Worm (Caenorhabditis elegans) whole organism, late embryonic: ENCODE results near the gene K12H6.7.

Experiments used
- Y22D7AL.16 ChIP-seq: sonication (generic microtip); optimal IDR thresholded peaks from 2 replicates; lab custom pipeline; 2016; ENCODE audit warnings: missing genetic modification characterization, missing compliant biosample characterization
- ama-1 ChIP-seq: fragments of 150-350 bp; optimal IDR thresholded peaks from 2 replicates; lab custom pipeline; 2014
- elt-2 ChIP-seq: sonication (generic microtip); optimal IDR thresholded peaks from 2 replicates; lab custom pipeline; 2016; ENCODE audit warnings: missing genetic modification reagents, missing genetic modification characterization, missing compliant biosample characterization
- nhr-232 ChIP-seq: sonication (generic microtip); optimal IDR thresholded peaks from 2 replicates; lab custom pipeline; 2016; ENCODE audit warnings: missing genetic modification characterization, missing compliant biosample characterization
- pqm-1 ChIP-seq: sonication (generic microtip); optimal IDR thresholded peaks from 2 replicates; lab custom pipeline; 2016; ENCODE audit warnings: missing genetic modification characterization, missing compliant biosample characterization

- TF ChIP-seq Y22D7AL.16 (tag; lab: Kevin White, UChicago) (no peak), pqm-1 (tag; lab: Kevin White, UChicago) (no peak), ama-1 (no peak), elt-2 (tag; lab: Kevin White, UChicago) (no peak), nhr-232 (tag; lab: Kevin White, UChicago) (no peak)
These were observed 18.0 kb upstream of the K12H6.7 start for ce11 chrII:2854794-2855193.
